Worm (Caenorhabditis elegans) whole organism, L2 larva: ENCODE results near the gene bmk-1.

Experiments
- C34F6.9 ChIP-seq: fragments of 150-350 bp; optimal IDR thresholded peaks from 2 replicates; lab custom pipeline; 2014; ENCODE audit warnings: missing biosample characterization, missing genetic modification characterization
- F13H6.1 ChIP-seq: sonication (generic microtip); optimal IDR thresholded peaks from 2 replicates; lab custom pipeline; 2016; ENCODE audit warnings: missing genetic modification characterization, missing compliant biosample characterization
- R02D3.7 ChIP-seq: fragments of 150-350 bp; optimal IDR thresholded peaks from 2 replicates; lab custom pipeline; 2014; ENCODE audit warnings: missing biosample characterization, missing genetic modification characterization
- aly-2 ChIP-seq: fragments of 150-350 bp; optimal IDR thresholded peaks from 2 replicates; lab custom pipeline; 2014; ENCODE audit warnings: missing biosample characterization, missing genetic modification characterization
- blmp-1 ChIP-seq: sonication (generic microtip); optimal IDR thresholded peaks from 2 replicates; lab custom pipeline; 2017; ENCODE audit warnings: missing genetic modification characterization, mild to moderate bottlenecking, missing compliant biosample characterization, antibody characterized with exemption, moderate library complexity; ENCODE audit not compliant: insufficient read depth
- ceh-82 ChIP-seq: fragments of 150-350 bp; optimal IDR thresholded peaks from 2 replicates; lab custom pipeline; 2014; ENCODE audit warnings: missing biosample characterization, missing genetic modification characterization
- crh-2 ChIP-seq: sonication (generic microtip); optimal IDR thresholded peaks from 2 replicates; lab custom pipeline; 2017; ENCODE audit warnings: missing biosample characterization, missing genetic modification characterization
- dmd-4 ChIP-seq: sonication (generic microtip); optimal IDR thresholded peaks from 2 replicates; lab custom pipeline; 2017; ENCODE audit warnings: missing biosample characterization, missing genetic modification characterization
- elt-1 ChIP-seq: fragments of 150-350 bp; optimal IDR thresholded peaks from 2 replicates; lab custom pipeline; 2014; ENCODE audit warnings: missing biosample characterization, missing genetic modification characterization
- fos-1 ChIP-seq: fragments of 150-350 bp; optimal IDR thresholded peaks from 2 replicates; lab custom pipeline; 2014; ENCODE audit warnings: missing biosample characterization, missing genetic modification characterization
- lin-11 ChIP-seq: fragments of 150-350 bp; sonication (generic microtip); optimal IDR thresholded peaks from 2 replicates; lab custom pipeline; 2014; ENCODE audit warnings: missing biosample characterization, missing genetic modification characterization, inconsistent platforms, mixed read lengths
- lin-13 ChIP-seq: fragments of 150-350 bp; optimal IDR thresholded peaks from 2 replicates; lab custom pipeline; 2014; ENCODE audit warnings: missing biosample characterization, missing genetic modification reagents, missing genetic modification characterization
- lin-39 ChIP-seq: fragments of 150-350 bp; optimal IDR thresholded peaks from 2 replicates; lab custom pipeline; 2014; ENCODE audit warnings: missing biosample characterization, missing genetic modification reagents, missing genetic modification characterization
- lsy-2 ChIP-seq, 2 experiments: fragments of 150-350 bp in 1 of 2; sonication (generic microtip) in 1 of 2; optimal IDR thresholded peaks; 2 replicates each; lab custom pipeline; 2014 to 2017; ENCODE audit warnings: missing biosample characterization in 2 of 2, missing genetic modification characterization in 2 of 2
- mab-5 ChIP-seq: fragments of 150-350 bp; optimal IDR thresholded peaks from 2 replicates; lab custom pipeline; 2014; ENCODE audit warnings: missing biosample characterization, missing genetic modification characterization
- mdl-1 ChIP-seq, 2 experiments: fragments of 150-350 bp in 1 of 2; sonication (generic microtip) in 1 of 2; optimal IDR thresholded peaks; 2 replicates each; lab custom pipeline; 2017; ENCODE audit warnings: missing biosample characterization in 2 of 2, missing genetic modification characterization in 2 of 2
- nhr-10 ChIP-seq: sonication (generic microtip); optimal IDR thresholded peaks from 2 replicates; lab custom pipeline; 2017; ENCODE audit warnings: missing biosample characterization, missing genetic modification characterization
- nhr-11 ChIP-seq: fragments of 150-350 bp; optimal IDR thresholded peaks from 2 replicates; lab custom pipeline; 2014; ENCODE audit warnings: missing biosample characterization, missing genetic modification characterization
- nhr-12 ChIP-seq: fragments of 150-350 bp; optimal IDR thresholded peaks from 2 replicates; lab custom pipeline; 2014; ENCODE audit warnings: missing biosample characterization, missing genetic modification characterization
- nhr-129 ChIP-seq: fragments of 150-350 bp; optimal IDR thresholded peaks from 2 replicates; lab custom pipeline; 2014; ENCODE audit warnings: missing biosample characterization, missing genetic modification characterization
- nhr-25 ChIP-seq: fragments of 150-350 bp; sonication (generic microtip); optimal IDR thresholded peaks from 3 replicates; lab custom pipeline; 2014; ENCODE audit warnings: missing biosample characterization, missing genetic modification characterization
- nhr-77 ChIP-seq: fragments of 150-350 bp; optimal IDR thresholded peaks from 2 replicates; lab custom pipeline; 2014; ENCODE audit warnings: missing biosample characterization, missing genetic modification characterization
- skn-1 ChIP-seq: sonication (generic microtip); optimal IDR thresholded peaks from 2 replicates; lab custom pipeline; 2017; ENCODE audit warnings: missing biosample characterization, missing genetic modification characterization
- sma-9 ChIP-seq, 2 experiments: fragments of 150-350 bp in 1 of 2; sonication (generic microtip) in 1 of 2; optimal IDR thresholded peaks; 2 replicates each; lab custom pipeline; 2014 to 2016; ENCODE audit warnings: missing genetic modification characterization in 2 of 2, mild to moderate bottlenecking in 1 of 2, missing biosample characterization in 1 of 2, missing compliant biosample characterization in 1 of 2, missing genetic modification reagents in 1 of 2, moderate library complexity in 1 of 2
- snpc-4 ChIP-seq: fragments of 150-350 bp; optimal IDR thresholded peaks from 2 replicates; lab custom pipeline; 2014; ENCODE audit warnings: missing biosample characterization, missing genetic modification characterization
- unc-39 ChIP-seq: fragments of 150-350 bp; optimal IDR thresholded peaks from 2 replicates; lab custom pipeline; 2014; ENCODE audit warnings: missing biosample characterization, missing genetic modification characterization
- unc-55 ChIP-seq: fragments of 150-350 bp; sonication (generic microtip); optimal IDR thresholded peaks from 3 replicates; lab custom pipeline; 2014; ENCODE audit warnings: missing biosample characterization, missing genetic modification reagents, missing genetic modification characterization
- unc-62 ChIP-seq: fragments of 150-350 bp; optimal IDR thresholded peaks from 2 replicates; lab custom pipeline; 2014; ENCODE audit warnings: missing biosample characterization, missing genetic modification reagents, missing genetic modification characterization
- zag-1 ChIP-seq: fragments of 150-350 bp; optimal IDR thresholded peaks from 2 replicates; lab custom pipeline; 2014; ENCODE audit warnings: missing biosample characterization, missing genetic modification characterization
- ztf-1 ChIP-seq: fragments of 200-800 bp; sonication (Bioruptor generic); conservative IDR thresholded peaks from 2 replicates; pipeline ENCODE4 v1.3.6; 2022; ENCODE audit warnings: missing genetic modification characterization, missing compliant biosample characterization

The bmk-1 gene

DNA sequence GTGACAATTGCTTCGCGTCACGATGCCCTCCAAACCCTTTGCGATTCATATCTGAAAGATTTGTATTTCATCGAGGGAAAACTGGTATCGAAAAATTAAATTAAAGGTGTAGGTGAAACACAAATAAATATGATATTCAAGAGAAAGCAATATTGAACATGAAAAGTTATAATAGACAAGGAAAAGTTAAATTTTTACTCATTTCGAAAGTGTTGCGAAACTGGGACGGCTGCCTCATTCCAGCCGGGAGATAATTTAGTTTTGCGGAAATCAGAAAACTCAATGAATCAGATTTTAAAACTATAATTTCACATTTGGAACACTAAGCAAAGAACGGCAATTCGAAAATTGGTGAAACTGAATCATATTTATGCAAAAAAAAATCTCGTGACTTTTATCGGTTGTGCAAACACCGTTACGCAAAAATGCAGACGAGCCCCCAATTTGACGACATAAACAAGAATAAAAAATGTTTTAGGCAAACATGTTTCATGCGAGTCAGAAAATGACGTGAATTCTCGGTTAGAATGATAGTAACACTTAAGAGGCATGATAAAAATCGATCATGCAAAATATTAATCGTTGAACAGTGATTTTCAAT is 41.7 kb downstream of the bmk-1 start, which contains the start of the genes nxf-1 and C15H11.11 (continued):
- TF ChIP-seq ceh-82: no peak
- no peak for TF ChIP-seq nhr-10
- TF ChIP-seq aly-2 (tag; lab: Kevin White, UChicago): no peak
- no peak for TF ChIP-seq nhr-11 (tag; lab: Kevin White, UChicago)
- peak; percentile 83 for TF ChIP-seq crh-2 (tag; lab: Kevin White, UChicago)
- TF ChIP-seq nhr-25 (tag; lab: Kevin White, UChicago): peak; percentile 56

DNA sequence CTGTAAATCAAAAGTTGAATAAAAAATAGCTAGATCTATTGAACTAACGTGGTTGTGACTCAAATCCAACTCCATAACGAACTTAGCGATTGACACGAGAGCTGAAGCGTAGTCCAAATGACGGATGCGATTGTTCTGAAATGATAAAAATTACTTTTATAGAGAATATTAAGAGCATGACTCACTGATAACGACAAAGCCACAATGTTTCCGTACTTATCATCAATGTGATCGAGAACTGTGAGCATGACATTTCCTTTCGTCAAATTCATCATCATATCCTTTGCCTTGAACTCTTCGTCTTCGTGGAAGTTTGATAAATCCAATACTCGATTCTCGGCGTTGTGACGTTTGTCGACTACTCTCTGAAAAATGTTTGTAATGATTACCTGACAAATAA is 42.8 kb downstream of the bmk-1 start:
- TF ChIP-seq unc-55 (GFP tag; lab: Kevin White, UChicago): no peak
- TF ChIP-seq fos-1 (tag; lab: Kevin White, UChicago): peak; percentile 93

DNA sequence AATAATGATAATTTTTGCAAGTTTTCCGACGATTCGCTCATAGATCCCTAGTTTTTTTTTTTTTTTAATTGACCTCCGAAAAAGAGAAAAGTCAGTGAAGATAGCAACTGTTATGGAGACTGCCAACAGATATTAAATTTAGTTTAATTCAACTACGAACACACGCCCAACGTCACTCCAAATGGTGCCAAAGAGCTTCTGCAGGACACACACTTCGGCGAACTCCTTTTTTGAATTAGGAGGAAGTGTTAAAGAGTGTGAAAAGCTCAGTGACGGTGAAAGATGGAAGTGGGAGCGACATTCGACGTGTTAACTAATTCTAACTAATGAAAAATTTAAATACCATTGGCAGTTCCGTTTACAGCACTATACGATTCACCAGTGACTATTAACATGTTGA is 44.8 kb downstream of the bmk-1 start:
- TF ChIP-seq nhr-77 (tag; lab: Kevin White, UChicago): no peak
- no peak for TF ChIP-seq F13H6.1 (tag; lab: Kevin White, UChicago)
- TF ChIP-seq unc-55 (GFP tag; lab: Kevin White, UChicago): peak; percentile 7
- TF ChIP-seq lsy-2 (tag; optimal IDR thresholded peaks at IDR 0.05; lab: Kevin White, UChicago): no peak
- no peak for TF ChIP-seq fos-1 (tag; lab: Kevin White, UChicago)

DNA sequence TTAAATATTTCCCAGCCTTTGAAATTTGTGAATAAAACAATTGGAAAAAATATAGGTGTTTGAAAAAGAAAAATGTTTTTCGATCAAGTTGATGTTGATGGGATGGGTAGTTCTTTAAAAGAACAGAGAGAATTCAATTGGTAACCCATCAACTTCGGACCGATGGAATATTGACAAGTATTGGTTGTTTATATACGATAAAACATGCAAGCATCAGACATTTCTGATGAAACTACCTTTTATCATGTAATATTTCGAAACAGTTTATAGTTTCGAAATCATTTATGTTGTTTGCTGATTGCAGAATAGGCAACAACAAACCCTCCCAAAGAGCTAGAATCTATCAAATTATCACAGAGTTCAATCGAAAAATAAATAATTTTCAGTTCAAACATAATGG is 46.9 kb downstream of the bmk-1 start:
- TF ChIP-seq zag-1 (no peak), snpc-4 (peak; percentile 69), nhr-129 (tag; lab: Kevin White, UChicago) (peak; percentile 45)
- TF ChIP-seq, all 48 proteins: peak for 2

DNA sequence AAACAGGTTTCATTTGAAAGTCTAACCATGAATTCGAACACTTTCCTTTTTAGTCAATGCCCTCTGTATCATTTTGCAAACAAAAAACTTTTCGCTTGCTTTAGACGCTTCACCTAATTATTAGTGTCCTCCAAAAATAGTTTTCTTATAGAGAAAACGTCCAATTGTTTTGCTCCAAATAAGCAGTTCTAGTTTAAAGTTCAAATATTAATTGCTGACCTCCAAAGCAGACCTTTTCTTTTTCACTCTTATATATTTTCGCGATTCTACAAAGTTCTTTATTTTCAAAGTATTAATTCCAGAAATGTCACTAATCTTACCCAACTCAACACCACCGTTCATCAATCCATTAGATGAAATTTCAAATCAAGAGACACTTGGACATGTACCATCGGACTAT is 48.0 kb downstream of the bmk-1 start, which contains the start of gene gnrr-2:
Gene gnrr-2 (plus strand): TSS at position 301 of the 400 bp plus-strand sequence.
- TF ChIP-seq lsy-2 (tag; optimal IDR thresholded peaks at IDR 0.05; lab: Kevin White, UChicago) (no peak), nhr-25 (tag; lab: Kevin White, UChicago) (no peak), skn-1 (no peak), ztf-1 (GFP tag; lab: Robert Waterston, UW) (no peak), F13H6.1 (tag; lab: Kevin White, UChicago) (no peak), nhr-129 (tag; lab: Kevin White, UChicago) (no peak), zag-1 (no peak), lin-13 (no peak), nhr-11 (tag; lab: Kevin White, UChicago) (no peak), snpc-4 (no peak), sma-9 (GFP tag; optimal IDR thresholded peaks at IDR 0.05; lab: Kevin White, UChicago) (no peak), sma-9 (tag; optimal IDR thresholded peaks at IDR 0.05; lab: Kevin White, UChicago) (no peak)

DNA sequence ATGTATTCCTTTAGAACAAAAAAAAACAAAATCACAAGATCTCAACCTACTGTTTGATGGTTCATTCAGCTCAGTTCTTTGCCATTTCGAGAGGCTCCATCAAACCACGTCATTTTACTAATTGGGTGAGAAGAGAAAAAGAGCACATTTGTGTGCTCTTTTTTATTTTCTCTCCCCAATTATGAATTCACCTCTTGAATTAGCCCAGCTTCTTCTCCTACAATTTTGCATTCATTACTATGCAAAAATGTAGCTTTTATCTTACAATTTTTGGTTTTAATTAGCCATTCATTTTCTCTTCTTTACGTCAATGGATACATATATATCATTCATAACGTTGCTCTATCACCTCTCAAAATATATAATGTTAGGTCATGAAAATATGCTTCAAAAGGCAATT is 51.1 kb downstream of the bmk-1 start:
- no peak for TF ChIP-seq lin-39 (tag; lab: Kevin White, UChicago)
- no peak for TF ChIP-seq lin-13
- TF ChIP-seq skn-1: no peak
- no peak for TF ChIP-seq elt-1 (tag; lab: Kevin White, UChicago)
- no peak for TF ChIP-seq aly-2 (tag; lab: Kevin White, UChicago)
- TF ChIP-seq blmp-1 (tag; lab: Kevin White, UChicago): no peak
- no peak for TF ChIP-seq zag-1
- TF ChIP-seq R02D3.7 (tag; lab: Kevin White, UChicago): no peak
- no peak for TF ChIP-seq nhr-12 (tag; lab: Kevin White, UChicago)
- no peak for TF ChIP-seq dmd-4 (tag; lab: Kevin White, UChicago)
- no peak for TF ChIP-seq sma-9 (GFP tag; optimal IDR thresholded peaks at IDR 0.05; lab: Kevin White, UChicago)
- no peak for TF ChIP-seq sma-9 (tag; optimal IDR thresholded peaks at IDR 0.05; lab: Kevin White, UChicago)
- TF ChIP-seq unc-39 (tag; lab: Kevin White, UChicago): no peak
- no peak for TF ChIP-seq C34F6.9 (tag; lab: Kevin White, UChicago)
- TF ChIP-seq mab-5 (tag; lab: Kevin White, UChicago): no peak
- no peak for TF ChIP-seq unc-62 (GFP tag; lab: Kevin White, UChicago)
- TF ChIP-seq mdl-1 (tag; optimal IDR thresholded peaks at IDR 0.05; lab: Kevin White, UChicago): no peak
- TF ChIP-seq lin-11 (tag; lab: Kevin White, UChicago): no peak
